Fruit fly (Drosophila melanogaster) whole organism, wandering third instar larva: ENCODE results near the gene Osi6.

Experiments
- CG9705 ChIP-seq: fragments of 200-800 bp; sonication (Bioruptor generic); optimal IDR thresholded peaks from 2 replicates; lab custom pipeline; 2018; ENCODE audit warnings: missing biosample characterization, mild to moderate bottlenecking, missing genetic modification characterization
- Hr78 ChIP-seq: fragments of >200 bp; optimal IDR thresholded peaks from 2 replicates; lab custom pipeline; 2017; ENCODE audit warnings: missing biosample characterization, missing genetic modification characterization
- br ChIP-seq: fragments of 200-800 bp; sonication (Bioruptor generic); optimal IDR thresholded peaks from 2 replicates; lab custom pipeline; 2016; ENCODE audit warnings: missing biosample characterization, missing genetic modification characterization
- dsf ChIP-seq: sonication (Bioruptor generic); optimal IDR thresholded peaks from 2 replicates; lab custom pipeline; 2016; ENCODE audit warnings: missing biosample characterization, missing genetic modification characterization, borderline replicate concordance
- fru ChIP-seq: fragments of 200-800 bp; sonication (Bioruptor generic); optimal IDR thresholded peaks from 3 replicates; lab custom pipeline; 2016; ENCODE audit warnings: missing biosample characterization, mild to moderate bottlenecking, missing genetic modification characterization
- lola ChIP-seq: fragments of >200 bp; optimal IDR thresholded peaks from 2 replicates; lab custom pipeline; 2017; ENCODE audit warnings: missing biosample characterization, missing genetic modification characterization
- psq ChIP-seq: fragments of 200-800 bp; sonication (Bioruptor generic); optimal IDR thresholded peaks from 3 replicates; lab custom pipeline; 2017; ENCODE audit warnings: missing biosample characterization, mild to moderate bottlenecking, missing genetic modification characterization, moderate library complexity
- sv ChIP-seq: fragments of 200-800 bp; sonication (Bioruptor generic); optimal IDR thresholded peaks from 3 replicates; lab custom pipeline; 2016; ENCODE audit warnings: missing biosample characterization, missing genetic modification characterization

dm6 chr3R:6233104-6233503, 1.4 kb upstream of the Osi6 start:
- no peak for TF ChIP-seq br
- TF ChIP-seq CG9705 (GFP tag; lab: Kevin White, UChicago) = no peak
- no peak for TF ChIP-seq dsf
- no peak for TF ChIP-seq Hr78 (GFP tag; lab: Kevin White, UChicago)
- TF ChIP-seq fru (GFP tag; lab: Kevin White, UChicago) = no peak
- no peak for TF ChIP-seq psq (GFP tag; lab: Kevin White, UChicago)
- no peak for TF ChIP-seq sv (GFP tag; lab: Kevin White, UChicago)
- no peak for TF ChIP-seq lola (GFP tag; lab: Kevin White, UChicago)
